Fruit fly (Drosophila melanogaster) whole organism, embryonic: Measurements from ENCODE around the gene CG11703.

Source experiments
- Awh ChIP-seq: fragments of 200-800 bp; sonication (Bioruptor generic); IDR thresholded peaks from 2 replicates; pipeline ENCODE4, ENCODE4 v1.3.6; 2022; ENCODE audit warnings: missing biosample characterization, missing genetic modification characterization
- BEAF-32 ChIP-seq: fragments of 200-800 bp; sonication (Bioruptor generic); optimal IDR thresholded peaks from 3 replicates; lab custom pipeline; 2017; ENCODE audit warnings: missing biosample characterization, missing genetic modification characterization, mild to moderate bottlenecking, moderate library complexity, missing genetic modification reagents
- CG10147 ChIP-seq: fragments of 200-800 bp; sonication (Bioruptor generic); optimal IDR thresholded peaks from 2 replicates; lab custom pipeline; 2019; ENCODE audit warnings: missing biosample characterization, mild to moderate bottlenecking, missing genetic modification characterization, moderate library complexity
- CG10543 ChIP-seq: fragments of 200-800 bp; sonication (Bioruptor generic); optimal IDR thresholded peaks from 3 replicates; lab custom pipeline; 2017; ENCODE audit warnings: missing biosample characterization, mild to moderate bottlenecking, missing genetic modification characterization, moderate library complexity
- CG10979 ChIP-seq: fragments of 200-800 bp; sonication (Bioruptor generic); optimal IDR thresholded peaks from 2 replicates; lab custom pipeline; 2018; ENCODE audit warnings: missing biosample characterization, mild to moderate bottlenecking, missing genetic modification characterization, moderate library complexity
- CG11560 ChIP-seq: fragments of 200-800 bp; sonication (Bioruptor generic); IDR thresholded peaks from 3 replicates; pipeline ENCODE4 v1.3.6; 2022; ENCODE audit warnings: missing biosample characterization, missing genetic modification characterization
- CG12236 ChIP-seq: fragments of 200-800 bp; sonication (Bioruptor generic); optimal IDR thresholded peaks from 2 replicates; lab custom pipeline; 2016; ENCODE audit warnings: missing biosample characterization, missing genetic modification characterization
- CG1233 ChIP-seq: fragments of 200-800 bp; sonication (Bioruptor generic); optimal IDR thresholded peaks from 4 replicates; lab custom pipeline; 2018; ENCODE audit warnings: missing biosample characterization, mild to moderate bottlenecking, missing genetic modification characterization
- CG12942 ChIP-seq: fragments of 200-800 bp; sonication (Bioruptor generic); optimal IDR thresholded peaks from 3 replicates; lab custom pipeline; 2016; ENCODE audit warnings: missing biosample characterization, missing genetic modification characterization
- CG17186 ChIP-seq: fragments of 200-800 bp; sonication (Bioruptor generic); optimal IDR thresholded peaks from 3 replicates; lab custom pipeline; 2017; ENCODE audit warnings: missing biosample characterization, missing genetic modification reagents, missing genetic modification characterization
- CG17328 ChIP-seq: fragments of 200-800 bp; sonication (Bioruptor generic); IDR thresholded peaks from 2 replicates; pipeline ENCODE4 v1.3.6; 2022; ENCODE audit warnings: missing biosample characterization, missing genetic modification characterization
- CG17802 ChIP-seq: fragments of 200-800 bp; sonication (Bioruptor generic); optimal IDR thresholded peaks from 2 replicates; lab custom pipeline; 2018; ENCODE audit warnings: missing biosample characterization, mild to moderate bottlenecking, missing genetic modification characterization, moderate library complexity
- CG2129 ChIP-seq: fragments of 200-800 bp; sonication (Bioruptor generic); IDR thresholded peaks from 2 replicates; pipeline ENCODE4 v1.3.6; 2022; ENCODE audit warnings: missing biosample characterization, missing genetic modification characterization; ENCODE audit not compliant: partially characterized antibody
- CG31388 ChIP-seq: fragments of 200-800 bp; sonication (Bioruptor generic); optimal IDR thresholded peaks from 2 replicates; lab custom pipeline; 2016; ENCODE audit warnings: missing biosample characterization, missing genetic modification characterization
- CG3847 ChIP-seq: fragments of 200-800 bp; sonication (Bioruptor generic); IDR thresholded peaks from 2 replicates; pipeline ENCODE4 v1.3.6; 2022; ENCODE audit warnings: missing biosample characterization, missing genetic modification characterization
- CG3995 ChIP-seq: fragments of 200-800 bp; sonication (Bioruptor generic); optimal IDR thresholded peaks from 3 replicates; lab custom pipeline; 2016; ENCODE audit warnings: missing biosample characterization, missing genetic modification characterization
- CG4617 ChIP-seq: fragments of 200-800 bp; sonication (Bioruptor generic); optimal IDR thresholded peaks from 3 replicates; lab custom pipeline; 2016; ENCODE audit warnings: missing biosample characterization, missing genetic modification characterization, borderline replicate concordance
- CG4707 ChIP-seq: fragments of 200-800 bp; sonication (Bioruptor generic); optimal IDR thresholded peaks from 2 replicates; lab custom pipeline; 2018; ENCODE audit warnings: missing biosample characterization, mild to moderate bottlenecking, missing genetic modification characterization, moderate library complexity
- CG8089 ChIP-seq: fragments of 200-800 bp; sonication (Bioruptor generic); optimal IDR thresholded peaks from 3 replicates; lab custom pipeline; 2016; ENCODE audit warnings: missing biosample characterization, missing genetic modification characterization
- CG9437 ChIP-seq: fragments of 200-800 bp; sonication (Bioruptor generic); optimal IDR thresholded peaks from 2 replicates; lab custom pipeline; 2018; ENCODE audit warnings: missing biosample characterization, mild to moderate bottlenecking, missing genetic modification characterization
- CG9932 ChIP-seq: fragments of 200-800 bp; sonication (Bioruptor generic); IDR thresholded peaks from 2 replicates; pipeline ENCODE4 v1.3.6; 2022; ENCODE audit warnings: missing biosample characterization, missing genetic modification characterization
- Doc3 ChIP-seq: fragments of 200-800 bp; sonication (Bioruptor generic); IDR thresholded peaks from 3 replicates; pipeline ENCODE4 v1.3.6; 2022; ENCODE audit warnings: missing biosample characterization, missing genetic modification characterization; ENCODE audit not compliant: partially characterized antibody
- HmgZ ChIP-seq: fragments of 200-800 bp; sonication (Bioruptor generic); optimal IDR thresholded peaks from 2 replicates; lab custom pipeline; 2018; ENCODE audit warnings: missing biosample characterization, mild to moderate bottlenecking, missing genetic modification characterization
- Hr3 ChIP-seq: fragments of 200-800 bp; sonication (Bioruptor generic); optimal IDR thresholded peaks from 3 replicates; lab custom pipeline; 2016; ENCODE audit warnings: missing biosample characterization, missing genetic modification characterization
- Kr ChIP-seq: fragments of 200-800 bp; sonication (Bioruptor generic); optimal IDR thresholded peaks from 2 replicates; lab custom pipeline; 2017; ENCODE audit warnings: missing biosample characterization, mild to moderate bottlenecking, missing genetic modification characterization
- Lhr ChIP-seq: fragments of 200-800 bp; sonication (Bioruptor generic); optimal IDR thresholded peaks from 3 replicates; lab custom pipeline; 2017; ENCODE audit warnings: mild to moderate bottlenecking, missing biosample characterization, missing genetic modification reagents, missing genetic modification characterization
- Max ChIP-seq: fragments of 200-800 bp; sonication (Bioruptor generic); optimal IDR thresholded peaks from 2 replicates; lab custom pipeline; 2016; ENCODE audit warnings: missing biosample characterization, mild to moderate bottlenecking, missing genetic modification characterization
- PHDP ChIP-seq: fragments of 200-800 bp; sonication (Bioruptor generic); optimal IDR thresholded peaks from 3 replicates; lab custom pipeline; 2018; ENCODE audit warnings: missing biosample characterization, mild to moderate bottlenecking, missing genetic modification characterization, moderate library complexity
- Ptx1 ChIP-seq: fragments of 200-800 bp; sonication (Bioruptor generic); IDR thresholded peaks from 2 replicates; pipeline ENCODE4 v1.3.6; 2022; ENCODE audit warnings: missing biosample characterization, missing genetic modification characterization
- Sox100B ChIP-seq: fragments of 200-800 bp; sonication (Bioruptor generic); optimal IDR thresholded peaks from 3 replicates; lab custom pipeline; 2018; ENCODE audit warnings: missing biosample characterization, mild to moderate bottlenecking, missing genetic modification characterization
- Sox102F ChIP-seq: fragments of 200-800 bp; sonication (Bioruptor generic); optimal IDR thresholded peaks from 2 replicates; lab custom pipeline; 2018; ENCODE audit warnings: missing biosample characterization, mild to moderate bottlenecking, missing genetic modification characterization, moderate library complexity
- Ssrp ChIP-seq: fragments of 200-800 bp; sonication (Bioruptor generic); optimal IDR thresholded peaks from 2 replicates; lab custom pipeline; 2018; ENCODE audit warnings: missing biosample characterization, mild to moderate bottlenecking, missing genetic modification characterization, moderate library complexity
- Trl ChIP-seq, 3 experiments: fragments of >200 bp in 2 of 3; fragments of 200-800 bp in 1 of 3; sonication (Bioruptor generic) in 1 of 3; optimal IDR thresholded peaks; 2 replicates in 1 of 3; 3 replicates in 2 of 3; lab custom pipeline; 2016 to 2017; ENCODE audit warnings: missing biosample characterization in 1 of 3, missing genetic modification characterization in 1 of 3
- Vsx1 ChIP-seq: fragments of 200-800 bp; sonication (Bioruptor generic); optimal IDR thresholded peaks from 2 replicates; lab custom pipeline; 2017; ENCODE audit warnings: missing biosample characterization, mild to moderate bottlenecking, missing genetic modification characterization, missing genetic modification reagents
- amos ChIP-seq: fragments of 200-800 bp; sonication (Bioruptor generic); IDR thresholded peaks from 2 replicates; pipeline ENCODE4 v1.3.6; 2022; ENCODE audit warnings: missing biosample characterization, missing genetic modification characterization; ENCODE audit not compliant: partially characterized antibody
- aop ChIP-seq: fragments of 200-800 bp; sonication (Bioruptor generic); IDR thresholded peaks from 2 replicates; pipeline ENCODE4 v1.3.6; 2022; ENCODE audit warnings: missing biosample characterization, missing genetic modification characterization
- bowl ChIP-seq: fragments of 200-800 bp; sonication (Bioruptor generic); IDR thresholded peaks from 2 replicates; pipeline ENCODE4 v1.3.6; 2022; ENCODE audit warnings: missing biosample characterization, missing genetic modification characterization
- chif ChIP-seq, 2 experiments: fragments of 200-800 bp; sonication (Bioruptor generic); optimal IDR thresholded peaks; 3 replicates each; lab custom pipeline; 2016; ENCODE audit warnings: missing biosample characterization in 2 of 2, missing genetic modification characterization in 2 of 2
- chm ChIP-seq: fragments of 200-800 bp; sonication (Bioruptor generic); IDR thresholded peaks from 2 replicates; pipeline ENCODE4 v1.3.6; 2022; ENCODE audit warnings: missing biosample characterization, missing genetic modification characterization
- corto ChIP-seq: fragments of 200-800 bp; sonication (Bioruptor generic); optimal IDR thresholded peaks from 2 replicates; lab custom pipeline; 2016; ENCODE audit warnings: missing biosample characterization, mild to moderate bottlenecking, missing genetic modification characterization, moderate library complexity
- ems ChIP-seq: fragments of 200-800 bp; sonication (Bioruptor generic); optimal IDR thresholded peaks from 3 replicates; lab custom pipeline; 2016; ENCODE audit warnings: missing biosample characterization, missing genetic modification characterization
- ftz-f1 ChIP-seq: fragments of 200-800 bp; sonication (Bioruptor generic); optimal IDR thresholded peaks from 2 replicates; lab custom pipeline; 2016; ENCODE audit warnings: missing biosample characterization, missing genetic modification characterization
- gro ChIP-seq: fragments of 200-800 bp; sonication (Bioruptor generic); optimal IDR thresholded peaks from 2 replicates; lab custom pipeline; 2016; ENCODE audit warnings: missing biosample characterization, missing genetic modification characterization
- luna ChIP-seq: fragments of 200-800 bp; sonication (Bioruptor generic); optimal IDR thresholded peaks from 2 replicates; lab custom pipeline; 2016; ENCODE audit warnings: missing biosample characterization, missing genetic modification characterization
- nerfin-1 ChIP-seq: fragments of 200-800 bp; sonication (Bioruptor generic); optimal IDR thresholded peaks from 3 replicates; lab custom pipeline; 2019; ENCODE audit warnings: missing biosample characterization, mild to moderate bottlenecking, missing genetic modification characterization, moderate library complexity
- phol ChIP-seq: fragments of 200-800 bp; sonication (Bioruptor generic); optimal IDR thresholded peaks from 3 replicates; lab custom pipeline; 2018; ENCODE audit warnings: missing biosample characterization, mild to moderate bottlenecking, missing genetic modification characterization, moderate library complexity
- pzg ChIP-seq: fragments of 200-800 bp; sonication (Bioruptor generic); optimal IDR thresholded peaks from 3 replicates; lab custom pipeline; 2018; ENCODE audit warnings: missing biosample characterization, mild to moderate bottlenecking, missing genetic modification characterization, moderate library complexity
- schlank ChIP-seq: fragments of 200-800 bp; sonication (Bioruptor generic); optimal IDR thresholded peaks from 2 replicates; lab custom pipeline; 2018; ENCODE audit warnings: missing biosample characterization, mild to moderate bottlenecking, missing genetic modification characterization
- shn ChIP-seq: fragments of 200-800 bp; sonication (Bioruptor generic); optimal IDR thresholded peaks from 3 replicates; lab custom pipeline; 2016; ENCODE audit warnings: missing biosample characterization, missing genetic modification characterization
- sug ChIP-seq: fragments of 200-800 bp; optimal IDR thresholded peaks from 2 replicates; lab custom pipeline; 2019; ENCODE audit warnings: missing biosample characterization, mild to moderate bottlenecking, missing genetic modification characterization, moderate library complexity
- wor ChIP-seq: fragments of 200-800 bp; sonication (Bioruptor generic); IDR thresholded peaks from 2 replicates; pipeline ENCODE4 v1.3.6; 2022; ENCODE audit warnings: missing biosample characterization, missing genetic modification characterization

The CG11703 gene

DNA sequence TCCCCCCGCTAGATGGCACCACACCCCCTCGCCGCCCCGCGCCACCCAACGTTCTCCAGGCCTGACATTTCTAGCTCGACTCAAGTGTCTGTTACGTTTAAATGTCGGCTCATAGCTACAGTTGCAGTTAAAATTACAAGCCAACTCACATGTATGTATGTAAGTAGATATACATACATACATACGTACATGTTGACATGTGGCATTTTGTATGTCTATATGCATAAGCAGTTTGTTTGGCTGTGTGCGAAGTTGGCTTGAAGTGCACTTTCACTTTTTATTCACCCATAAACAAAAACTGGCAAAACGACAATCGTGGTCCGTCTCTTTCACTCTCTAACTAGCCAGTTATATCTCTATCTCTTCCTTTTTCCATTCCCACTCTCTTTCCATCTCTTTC lies 45.1 kb downstream of the CG11703 start (continued):
- TF ChIP-seq CG9437 (no peak), Lhr (GFP tag; lab: Kevin White, UChicago) (peak; percentile 36), gro (GFP tag; lab: Kevin White, UChicago) (no peak), Kr (GFP tag; lab: Kevin White, UChicago) (no peak), CG12942 (GFP tag; lab: Kevin White, UChicago) (no peak), CG17186 (no peak), shn (GFP tag; lab: Kevin White, UChicago) (no peak), CG3847 (no peak), aop (GFP tag; lab: Robert Waterston, UW) (no peak), Max (GFP tag; lab: Kevin White, UChicago) (no peak), Ptx1 (GFP tag; lab: Robert Waterston, UW) (0 out of 2 replicates have a peak, but pooled peaks have one; percentile 13), bowl (GFP tag; lab: Robert Waterston, UW) (peak; percentile 44; the same call in 1 of the 2 replicates), CG10979 (tag; lab: Kevin White, UChicago) (no peak), CG9932 (no peak), phol (no peak), CG4617 (GFP tag; lab: Kevin White, UChicago) (no peak), CG2129 (GFP tag; lab: Robert Waterston, UW) (no peak), CG8089 (no peak), pzg (GFP tag; lab: Kevin White, UChicago) (no peak), corto (GFP tag; lab: Kevin White, UChicago) (no peak), Doc3 (GFP tag; lab: Robert Waterston, UW) (no peak), CG4707 (peak; percentile 31), CG17802 (tag; lab: Kevin White, UChicago) (no peak), ems (no peak), nerfin-1 (tag; lab: Kevin White, UChicago) (peak; percentile 17), Ssrp (tag; lab: Kevin White, UChicago) (no peak), schlank (tag; lab: Kevin White, UChicago) (no peak), BEAF-32 (GFP tag; lab: Kevin White, UChicago) (no peak), CG10543 (GFP tag; lab: Kevin White, UChicago) (no peak), HmgZ (tag; lab: Kevin White, UChicago) (no peak), CG1233 (GFP tag; lab: Kevin White, UChicago) (no peak), ftz-f1 (GFP tag; lab: Kevin White, UChicago) (no peak), Sox100B (GFP tag; lab: Kevin White, UChicago) (peak; percentile 35), sug (tag; lab: Kevin White, UChicago) (no peak), Awh (GFP tag; lab: Robert Waterston, UW) (peak; percentile 69), wor (GFP tag; lab: Robert Waterston, UW) (no peak), luna (GFP tag; lab: Kevin White, UChicago) (no peak), CG31388 (no peak), Hr3 (no peak), PHDP (tag; lab: Kevin White, UChicago) (no peak), CG12236 (GFP tag; lab: Kevin White, UChicago) (no peak), CG3995 (no peak), chif (GFP tag; optimal IDR thresholded peaks at IDR 0.05; lab: Kevin White, UChicago) (no peak), CG11560 (tag; lab: Robert Waterston, UW) (no peak), amos (no peak), CG10147 (GFP tag; lab: Kevin White, UChicago) (no peak), Sox102F (GFP tag; lab: Kevin White, UChicago) (peak; percentile 41), CG17328 (GFP tag; lab: Robert Waterston, UW) (no peak), Vsx1 (no peak), chm (GFP tag; lab: Robert Waterston, UW) (no peak; the same call in 1 of the 2 replicates), Trl (optimal IDR thresholded peaks at IDR 0.05; lab: Kevin White, UChicago) (no peak), Trl (GFP tag; optimal IDR thresholded peaks at IDR 0.05; lab: Kevin White, UChicago) (no peak)
